Worm (Caenorhabditis elegans) whole organism, early embryonic: ENCODE measurements around the gene rips-1.

Source experiments
- B0310.2 ChIP-seq: sonication (generic microtip); optimal IDR thresholded peaks from 2 replicates; lab custom pipeline; 2016; ENCODE audit warnings: mild to moderate bottlenecking, missing genetic modification characterization, missing compliant biosample characterization
- F13C5.2 ChIP-seq: sonication (generic microtip); optimal IDR thresholded peaks from 2 replicates; lab custom pipeline; 2017; ENCODE audit warnings: mild to moderate bottlenecking, missing genetic modification characterization, inconsistent platforms, missing compliant biosample characterization
- aly-1 ChIP-seq: sonication (generic microtip); optimal IDR thresholded peaks from 2 replicates; lab custom pipeline; 2016; ENCODE audit warnings: missing genetic modification characterization, missing compliant biosample characterization
- ama-1 ChIP-seq: fragments of 150-350 bp; optimal IDR thresholded peaks from 2 replicates; lab custom pipeline; 2014
- ceh-13 ChIP-seq: fragments of 200-800 bp; sonication (Bioruptor generic); optimal IDR thresholded peaks from 2 replicates; lab custom pipeline; 2018; ENCODE audit warnings: mild to moderate bottlenecking, missing genetic modification characterization, missing compliant biosample characterization
- ceh-36 ChIP-seq: sonication (generic microtip); optimal IDR thresholded peaks from 2 replicates; lab custom pipeline; 2016; ENCODE audit warnings: missing genetic modification characterization, inconsistent platforms, missing compliant biosample characterization
- ets-7 ChIP-seq: sonication (generic microtip); optimal IDR thresholded peaks from 2 replicates; lab custom pipeline; 2016; ENCODE audit warnings: missing genotype, missing genetic modification characterization, missing compliant biosample characterization
- flt-1 ChIP-seq: fragments of 200-800 bp; sonication (Bioruptor generic); IDR thresholded peaks from 2 replicates; pipeline ENCODE4 v1.3.6; 2022; ENCODE audit warnings: missing genetic modification characterization, missing compliant biosample characterization
- hmbx-1 ChIP-seq: sonication (generic microtip); optimal IDR thresholded peaks from 2 replicates; lab custom pipeline; 2016; ENCODE audit warnings: mild to moderate bottlenecking, missing genetic modification characterization, missing compliant biosample characterization
- hmg-4 ChIP-seq: fragments of 200-800 bp; sonication (Bioruptor generic); optimal IDR thresholded peaks from 2 replicates; lab custom pipeline; 2018; ENCODE audit warnings: mild to moderate bottlenecking, missing genetic modification characterization, missing compliant biosample characterization
- hnd-1 ChIP-seq: sonication (generic microtip); optimal IDR thresholded peaks from 2 replicates; lab custom pipeline; 2016; ENCODE audit warnings: missing genetic modification characterization, missing compliant biosample characterization
- pes-1 ChIP-seq: fragments of 200-800 bp; sonication (Bioruptor generic); IDR thresholded peaks from 2 replicates; pipeline ENCODE4 v1.3.6; 2022; ENCODE audit warnings: missing genetic modification reagents, missing genetic modification characterization, missing compliant biosample characterization
- scrt-1 ChIP-seq: fragments of 200-800 bp; sonication (Bioruptor generic); IDR thresholded peaks from 2 replicates; pipeline ENCODE4 v1.3.6; 2022; ENCODE audit warnings: missing genetic modification characterization, missing compliant biosample characterization
- sea-1 ChIP-seq: fragments of 200-800 bp; sonication (Bioruptor generic); conservative IDR thresholded peaks from 2 replicates; pipeline ENCODE4 v1.3.6; 2022; ENCODE audit warnings: missing genetic modification characterization, missing compliant biosample characterization
- tbx-11 ChIP-seq: fragments of 200-800 bp; sonication (Bioruptor generic); IDR thresholded peaks from 2 replicates; pipeline ENCODE4 v1.3.6; 2022; ENCODE audit warnings: missing genetic modification characterization, missing compliant biosample characterization
- tbx-37 ChIP-seq: fragments of 200-800 bp; sonication (Bioruptor generic); conservative IDR thresholded peaks from 2 replicates; pipeline ENCODE4 v1.3.6; 2022; ENCODE audit warnings: missing genetic modification reagents, missing genetic modification characterization, missing compliant biosample characterization
- tra-4 ChIP-seq: sonication (generic microtip); optimal IDR thresholded peaks from 2 replicates; lab custom pipeline; 2017; ENCODE audit warnings: missing genetic modification characterization, missing compliant biosample characterization

rips-1 gene

ce11 chrV:3801787-3802417, 30.1 kb downstream of the rips-1 start:
- TF ChIP-seq F13C5.2 (no peak), tbx-37 (no peak)

ce11 chrV:3803343-3803742, 31.5 kb downstream of the rips-1 start, which contains the start of gene cyp-33C8:
Gene cyp-33C8, minus strand, starts transcription at chrV:3803542.
- TF ChIP-seq ceh-36 (tag; lab: Kevin White, UChicago) (no peak), F13C5.2 (no peak), flt-1 (GFP tag; lab: Robert Waterston, UW) (no peak), hmg-4 (GFP tag; lab: Kevin White, UChicago) (no peak), hnd-1 (no peak), tbx-37 (no peak), sea-1 (GFP tag; lab: Robert Waterston, UW) (no peak), tra-4 (no peak), tbx-11 (GFP tag; lab: Robert Waterston, UW) (no peak), hmbx-1 (tag; lab: Kevin White, UChicago) (no peak), pes-1 (GFP tag; lab: Robert Waterston, UW) (no peak), ets-7 (tag; lab: Kevin White, UChicago) (no peak), ceh-13 (GFP tag; lab: Kevin White, UChicago) (no peak)

ce11 chrV:3805499-3805898, 33.7 kb downstream of the rips-1 start, which contains the start of gene R08F11.4:
Gene R08F11.4, minus strand, starts transcription at chrV:3805527.
- TF ChIP-seq ceh-13 (GFP tag; lab: Kevin White, UChicago) (no peak), hmbx-1 (tag; lab: Kevin White, UChicago) (no peak), tbx-37 (no peak), scrt-1 (GFP tag; lab: Robert Waterston, UW) (no peak)

- no peak for TF ChIP-seq F13C5.2
- no peak for TF ChIP-seq pes-1 (GFP tag; lab: Robert Waterston, UW)
- no peak for TF ChIP-seq flt-1 (GFP tag; lab: Robert Waterston, UW)
- no peak for TF ChIP-seq hmg-4 (GFP tag; lab: Kevin White, UChicago)
These were observed 34.1 kb downstream of the rips-1 start, which contains the start of gene srw-7 for ce11 chrV:3805961-3806360. Gene srw-7, plus strand, starts transcription at chrV:3806261.

ce11 chrV:3807846-3808245, 36.0 kb downstream of the rips-1 start:
- TF ChIP-seq ets-7 (tag; lab: Kevin White, UChicago) = no peak
- no peak for TF ChIP-seq tra-4
- no peak for TF ChIP-seq sea-1 (GFP tag; lab: Robert Waterston, UW)
- TF ChIP-seq ceh-36 (tag; lab: Kevin White, UChicago) = no peak
- no peak for TF ChIP-seq hnd-1
- no peak for TF ChIP-seq tbx-37
- TF ChIP-seq scrt-1 (GFP tag; lab: Robert Waterston, UW) = no peak
- no peak for TF ChIP-seq flt-1 (GFP tag; lab: Robert Waterston, UW)
- no peak for TF ChIP-seq ceh-13 (GFP tag; lab: Kevin White, UChicago)
- TF ChIP-seq pes-1 (GFP tag; lab: Robert Waterston, UW) = no peak
- TF ChIP-seq F13C5.2 = no peak
- TF ChIP-seq B0310.2 (tag; lab: Kevin White, UChicago) = no peak
- TF ChIP-seq hmg-4 (GFP tag; lab: Kevin White, UChicago) = no peak
- TF ChIP-seq tbx-11 (GFP tag; lab: Robert Waterston, UW) = no peak
- no peak for TF ChIP-seq aly-1 (tag; lab: Kevin White, UChicago)
- no peak for TF ChIP-seq ama-1 (lab: Kevin White, UChicago)
- no peak for TF ChIP-seq hmbx-1 (tag; lab: Kevin White, UChicago)

ce11 chrV:3808336-3808735, 36.5 kb downstream of the rips-1 start, which contains the start of gene srw-6:
Gene srw-6, plus strand, starts transcription at chrV:3808636.
- no peak for TF ChIP-seq hmbx-1 (tag; lab: Kevin White, UChicago)
- no peak for TF ChIP-seq tbx-37
- TF ChIP-seq pes-1 (GFP tag; lab: Robert Waterston, UW) = no peak
- no peak for TF ChIP-seq ets-7 (tag; lab: Kevin White, UChicago)
- TF ChIP-seq ama-1 (lab: Kevin White, UChicago) = no peak
- no peak for TF ChIP-seq flt-1 (GFP tag; lab: Robert Waterston, UW)
- no peak for TF ChIP-seq ceh-36 (tag; lab: Kevin White, UChicago)
- TF ChIP-seq tra-4 = no peak
- TF ChIP-seq sea-1 (GFP tag; lab: Robert Waterston, UW) = no peak
- TF ChIP-seq tbx-11 (GFP tag; lab: Robert Waterston, UW) = no peak
- no peak for TF ChIP-seq ceh-13 (GFP tag; lab: Kevin White, UChicago)
- no peak for TF ChIP-seq scrt-1 (GFP tag; lab: Robert Waterston, UW)
- TF ChIP-seq B0310.2 (tag; lab: Kevin White, UChicago) = no peak
- no peak for TF ChIP-seq F13C5.2
- TF ChIP-seq aly-1 (tag; lab: Kevin White, UChicago) = no peak
- TF ChIP-seq hmg-4 (GFP tag; lab: Kevin White, UChicago) = no peak
- no peak for TF ChIP-seq hnd-1

- TF ChIP-seq tra-4 (no peak), pes-1 (GFP tag; lab: Robert Waterston, UW) (no peak), hnd-1 (no peak), flt-1 (GFP tag; lab: Robert Waterston, UW) (no peak), F13C5.2 (no peak), scrt-1 (GFP tag; lab: Robert Waterston, UW) (no peak), tbx-37 (no peak), ceh-13 (GFP tag; lab: Kevin White, UChicago) (no peak), aly-1 (tag; lab: Kevin White, UChicago) (no peak)
These were observed 38.2 kb downstream of the rips-1 start for ce11 chrV:3810035-3810434.

- TF ChIP-seq ceh-13 (GFP tag; lab: Kevin White, UChicago) = no peak
These were observed 39.7 kb downstream of the rips-1 start, which contains the start of gene scl-13 for ce11 chrV:3811541-3811940. Gene scl-13, minus strand, starts transcription at chrV:3811641.
